Fruit fly (Drosophila melanogaster) whole organism, pupa: ENCODE data around the gene AsnS.

Experiments used
- CG10348 ChIP-seq: fragments of 200-800 bp; sonication (Bioruptor generic); IDR thresholded peaks from 2 replicates; pipeline ENCODE4 v1.3.6; 2022; ENCODE audit warnings: missing biosample characterization, missing genetic modification characterization
- CG12605 ChIP-seq: fragments of 200-800 bp; sonication (Bioruptor generic); IDR thresholded peaks from 2 replicates; pipeline ENCODE4 v1.3.6; 2022; ENCODE audit warnings: missing biosample characterization, missing genetic modification characterization
- CG13204 ChIP-seq: fragments of 200-800 bp; sonication (Bioruptor generic); optimal IDR thresholded peaks from 2 replicates; lab custom pipeline; 2018; ENCODE audit warnings: missing biosample characterization, mild to moderate bottlenecking, missing genetic modification characterization, moderate library complexity
- CG14655 ChIP-seq: fragments of 200-800 bp; sonication (Bioruptor generic); optimal IDR thresholded peaks from 3 replicates; lab custom pipeline; 2017; ENCODE audit warnings: mild to moderate bottlenecking, missing biosample characterization, missing genetic modification reagents, missing genetic modification characterization
- CG15710 ChIP-seq: fragments of 200-800 bp; sonication (Bioruptor generic); optimal IDR thresholded peaks from 2 replicates; lab custom pipeline; 2018; ENCODE audit warnings: missing biosample characterization, mild to moderate bottlenecking, missing genetic modification characterization, moderate library complexity
- CG17806 ChIP-seq: fragments of 200-800 bp; sonication (Bioruptor generic); optimal IDR thresholded peaks from 2 replicates; lab custom pipeline; 2018; ENCODE audit warnings: missing biosample characterization, mild to moderate bottlenecking, missing genetic modification characterization, moderate library complexity
- CG32121 ChIP-seq: fragments of 200-800 bp; sonication (Bioruptor generic); IDR thresholded peaks from 2 replicates; pipeline ENCODE4 v1.3.6; 2022; ENCODE audit warnings: missing biosample characterization, missing genetic modification characterization
- CG34367 ChIP-seq: fragments of 200-800 bp; sonication (Bioruptor generic); optimal IDR thresholded peaks from 2 replicates; lab custom pipeline; 2018; ENCODE audit warnings: missing biosample characterization, mild to moderate bottlenecking, missing genetic modification characterization
- CG4496 ChIP-seq: fragments of 200-800 bp; sonication (Bioruptor generic); IDR thresholded peaks from 3 replicates; pipeline ENCODE4 v1.3.6; 2022; ENCODE audit warnings: missing biosample characterization, missing genetic modification characterization
- CG8159 ChIP-seq: fragments of 200-800 bp; sonication (Bioruptor generic); optimal IDR thresholded peaks from 3 replicates; lab custom pipeline; 2018; ENCODE audit warnings: missing biosample characterization, mild to moderate bottlenecking, missing genetic modification characterization, moderate library complexity
- CG8301 ChIP-seq: fragments of 200-800 bp; sonication (Bioruptor generic); optimal IDR thresholded peaks from 2 replicates; lab custom pipeline; 2018; ENCODE audit warnings: missing biosample characterization, mild to moderate bottlenecking, missing genetic modification characterization
- CG9948 ChIP-seq: fragments of 200-800 bp; sonication (Bioruptor generic); optimal IDR thresholded peaks from 2 replicates; lab custom pipeline; 2018; ENCODE audit warnings: missing biosample characterization, mild to moderate bottlenecking, missing genetic modification characterization, moderate library complexity
- D1 ChIP-seq: fragments of 200-800 bp; sonication (Bioruptor generic); optimal IDR thresholded peaks from 2 replicates; lab custom pipeline; 2018; ENCODE audit warnings: missing biosample characterization, mild to moderate bottlenecking, missing genetic modification characterization, moderate library complexity
- EcR ChIP-seq: fragments of 200-800 bp; sonication (Bioruptor generic); optimal IDR thresholded peaks from 3 replicates; lab custom pipeline; 2019; ENCODE audit warnings: missing biosample characterization, missing genetic modification characterization, mild to moderate bottlenecking, moderate library complexity, missing genetic modification reagents
- Ets98B ChIP-seq: fragments of 200-800 bp; sonication (Bioruptor generic); IDR thresholded peaks from 2 replicates; pipeline ENCODE4 v1.3.6; 2022; ENCODE audit warnings: missing biosample characterization, missing genetic modification characterization
- Pif1A ChIP-seq: fragments of 200-800 bp; sonication (Bioruptor generic); optimal IDR thresholded peaks from 3 replicates; lab custom pipeline; 2016; ENCODE audit warnings: missing biosample characterization, missing genetic modification characterization
- Pif1B ChIP-seq: fragments of 200-800 bp; sonication (Bioruptor generic); optimal IDR thresholded peaks from 3 replicates; lab custom pipeline; 2016; ENCODE audit warnings: missing biosample characterization, missing genetic modification characterization
- Snoo ChIP-seq: fragments of 200-800 bp; sonication (Bioruptor generic); optimal IDR thresholded peaks from 3 replicates; lab custom pipeline; 2017; ENCODE audit warnings: missing biosample characterization, mild to moderate bottlenecking, missing genetic modification characterization, inconsistent platforms
- fd96Ca ChIP-seq: fragments of 200-800 bp; sonication (Bioruptor generic); IDR thresholded peaks from 3 replicates; pipeline ENCODE4 v1.3.6; 2022; ENCODE audit warnings: missing biosample characterization, missing genetic modification characterization
- gl ChIP-seq: fragments of 200-800 bp; sonication (Bioruptor generic); optimal IDR thresholded peaks from 2 replicates; lab custom pipeline; 2018; ENCODE audit warnings: missing biosample characterization, mild to moderate bottlenecking, missing genetic modification characterization
- rn ChIP-seq: fragments of 200-800 bp; sonication (Bioruptor generic); IDR thresholded peaks from 2 replicates; pipeline ENCODE4 v1.3.6; 2022; ENCODE audit warnings: missing biosample characterization, missing genetic modification characterization

The AsnS gene

dm6 chr3L:21135850-21136249 is 37.1 kb upstream of the AsnS start:
- no peak for TF ChIP-seq fd96Ca
- TF ChIP-seq CG12605 (GFP tag; lab: Robert Waterston, UW): 0 out of 2 replicates have a peak, but pooled peaks have one; percentile 13
- TF ChIP-seq, all 21 proteins: peak for 1

- TF ChIP-seq CG12605 (GFP tag; lab: Robert Waterston, UW) (no peak), CG17806 (tag; lab: Kevin White, UChicago) (no peak), Snoo (tag; lab: Kevin White, UChicago) (no peak), Ets98B (GFP tag; lab: Robert Waterston, UW) (no peak), rn (GFP tag; lab: Robert Waterston, UW) (no peak), CG8159 (tag; lab: Kevin White, UChicago) (no peak), Pif1B (GFP tag; lab: Kevin White, UChicago) (no peak), D1 (tag; lab: Kevin White, UChicago) (no peak), CG13204 (GFP tag; lab: Kevin White, UChicago) (no peak), gl (no peak), CG10348 (no peak), CG4496 (GFP tag; lab: Robert Waterston, UW) (no peak), EcR (GFP tag; lab: Kevin White, UChicago) (no peak), fd96Ca (no peak)
Measured at dm6 chr3L:21136253-21136652, 36.7 kb upstream of the AsnS start, which contains the start of gene CG10565. Gene CG10565, minus strand, starts transcription at chr3L:21136353.

- TF ChIP-seq CG8301 (tag; lab: Kevin White, UChicago): no peak
- no peak for TF ChIP-seq Snoo (tag; lab: Kevin White, UChicago)
- TF ChIP-seq Pif1A (GFP tag; lab: Kevin White, UChicago): no peak
- no peak for TF ChIP-seq CG13204 (GFP tag; lab: Kevin White, UChicago)
- TF ChIP-seq CG15710 (tag; lab: Kevin White, UChicago): no peak
- TF ChIP-seq gl: no peak
- TF ChIP-seq CG17806 (tag; lab: Kevin White, UChicago): no peak
- no peak for TF ChIP-seq rn (GFP tag; lab: Robert Waterston, UW)
- TF ChIP-seq CG14655 (GFP tag; lab: Kevin White, UChicago): no peak
Measured at dm6 chr3L:21145841-21146395, 27.0 kb upstream of the AsnS start.

dm6 chr3L:21171905-21172304 is 1.0 kb upstream of the AsnS start, which contains the start of gene Ac78C:
Gene Ac78C, minus strand, starts transcription at chr3L:21171930.
- TF ChIP-seq CG34367 (tag; lab: Kevin White, UChicago) (peak; percentile 67), CG8159 (tag; lab: Kevin White, UChicago) (peak; percentile 72), gl (peak; percentile 79), CG4496 (GFP tag; lab: Robert Waterston, UW) (peak; percentile 97), CG15710 (tag; lab: Kevin White, UChicago) (peak; percentile 80), fd96Ca (peak; percentile 93), CG12605 (GFP tag; lab: Robert Waterston, UW) (peak; percentile 92), CG14655 (GFP tag; lab: Kevin White, UChicago) (peak; percentile 81), rn (GFP tag; lab: Robert Waterston, UW) (peak; percentile 68), CG9948 (tag; lab: Kevin White, UChicago) (peak; percentile 75), CG8301 (tag; lab: Kevin White, UChicago) (peak; percentile 83), D1 (tag; lab: Kevin White, UChicago) (peak; percentile 47), Ets98B (GFP tag; lab: Robert Waterston, UW) (peak; percentile 93), CG17806 (tag; lab: Kevin White, UChicago) (peak; percentile 80), Snoo (tag; lab: Kevin White, UChicago) (peak; percentile 87), Pif1A (GFP tag; lab: Kevin White, UChicago) (peak; percentile 91), EcR (GFP tag; lab: Kevin White, UChicago) (no peak), CG32121 (peak; percentile 94), Pif1B (GFP tag; lab: Kevin White, UChicago) (peak; percentile 80), CG10348 (no peak), CG13204 (GFP tag; lab: Kevin White, UChicago) (peak; percentile 42)

- TF ChIP-seq CG14655 (GFP tag; lab: Kevin White, UChicago): no peak
- TF ChIP-seq Pif1A (GFP tag; lab: Kevin White, UChicago): no peak
- no peak for TF ChIP-seq rn (GFP tag; lab: Robert Waterston, UW)
- no peak for TF ChIP-seq Snoo (tag; lab: Kevin White, UChicago)
- TF ChIP-seq CG10348: no peak
- TF ChIP-seq CG4496 (GFP tag; lab: Robert Waterston, UW): no peak
- TF ChIP-seq CG15710 (tag; lab: Kevin White, UChicago): no peak
- no peak for TF ChIP-seq CG13204 (GFP tag; lab: Kevin White, UChicago)
- TF ChIP-seq CG32121: no peak
- no peak for TF ChIP-seq EcR (GFP tag; lab: Kevin White, UChicago)
- TF ChIP-seq CG12605 (GFP tag; lab: Robert Waterston, UW): no peak
- no peak for TF ChIP-seq fd96Ca
- no peak for TF ChIP-seq CG34367 (tag; lab: Kevin White, UChicago)
- TF ChIP-seq CG9948 (tag; lab: Kevin White, UChicago): no peak
- TF ChIP-seq D1 (tag; lab: Kevin White, UChicago): no peak
- no peak for TF ChIP-seq Pif1B (GFP tag; lab: Kevin White, UChicago)
- TF ChIP-seq CG8159 (tag; lab: Kevin White, UChicago): no peak
- no peak for TF ChIP-seq gl
- TF ChIP-seq CG8301 (tag; lab: Kevin White, UChicago): no peak
- TF ChIP-seq Ets98B (GFP tag; lab: Robert Waterston, UW): no peak
Measured at dm6 chr3L:21174962-21175361, 2.0 kb downstream of the AsnS start.
